Fruit fly (Drosophila melanogaster): ENCODE results near the gene Vav.

DNA sequence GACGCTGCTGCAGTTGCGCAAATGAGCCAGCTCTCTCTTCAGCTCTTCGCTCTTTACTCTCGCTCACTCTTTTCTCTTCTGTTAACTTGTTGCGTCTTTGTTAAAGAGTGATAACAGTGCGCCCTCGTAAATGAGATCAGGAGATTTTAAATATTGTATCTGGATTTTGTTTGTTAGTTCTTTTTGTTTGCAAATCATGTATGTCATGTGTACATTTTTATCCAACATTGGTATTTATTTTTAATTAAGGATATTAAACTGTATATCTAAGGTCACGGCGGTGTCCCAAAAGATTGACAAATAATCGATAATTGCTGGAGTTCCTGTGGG is 37.1 kb downstream of the Vav start:
- TF ChIP-seq br (GFP tag; optimal IDR thresholded peaks at IDR 0.05) (peak; percentile 8), pan (optimal IDR thresholded peaks at IDR 0.05) (no peak), psq (GFP tag; optimal IDR thresholded peaks at IDR 0.05) (no peak), Vsx2 (GFP tag; optimal IDR thresholded peaks at IDR 0.05; ENCODE audit: partially characterized antibody) (peak; percentile 56), GATAd (GFP tag; optimal IDR thresholded peaks at IDR 0.05) (no peak), lola (GFP tag; optimal IDR thresholded peaks at IDR 0.05) (no peak), N (GFP tag; optimal IDR thresholded peaks at IDR 0.05) (no peak), Hr83 (GFP tag; optimal IDR thresholded peaks at IDR 0.05; ENCODE audit: poor library complexity, severe bottlenecking) (no peak)
